Worm (Caenorhabditis elegans) whole organism, L2 larva: ENCODE measurements around the gene F56F10.1.

ENCODE experiments used
- F13H6.1 ChIP-seq: sonication (generic microtip); optimal IDR thresholded peaks from 2 replicates; lab custom pipeline; 2016; ENCODE audit warnings: missing genetic modification characterization, missing compliant biosample characterization
- R02D3.7 ChIP-seq: fragments of 150-350 bp; optimal IDR thresholded peaks from 2 replicates; lab custom pipeline; 2014; ENCODE audit warnings: missing biosample characterization, missing genetic modification characterization
- Y55F3AM.14 ChIP-seq: fragments of 200-800 bp; sonication (Bioruptor generic); optimal IDR thresholded peaks from 2 replicates; lab custom pipeline; 2018; ENCODE audit warnings: mild to moderate bottlenecking, missing genetic modification characterization, missing compliant biosample characterization
- alr-1 ChIP-seq: fragments of 150-350 bp; optimal IDR thresholded peaks from 2 replicates; lab custom pipeline; 2014; ENCODE audit warnings: missing biosample characterization, missing genetic modification characterization
- blmp-1 ChIP-seq: sonication (generic microtip); optimal IDR thresholded peaks from 2 replicates; lab custom pipeline; 2017; ENCODE audit warnings: missing genetic modification characterization, mild to moderate bottlenecking, missing compliant biosample characterization, antibody characterized with exemption, moderate library complexity; ENCODE audit not compliant: insufficient read depth
- lin-13 ChIP-seq: fragments of 150-350 bp; optimal IDR thresholded peaks from 2 replicates; lab custom pipeline; 2014; ENCODE audit warnings: missing biosample characterization, missing genetic modification reagents, missing genetic modification characterization
- lsy-2 ChIP-seq, 2 experiments: fragments of 150-350 bp in 1 of 2; sonication (generic microtip) in 1 of 2; optimal IDR thresholded peaks; 2 replicates each; lab custom pipeline; 2014 to 2017; ENCODE audit warnings: missing biosample characterization in 2 of 2, missing genetic modification characterization in 2 of 2
- nhr-6 ChIP-seq: fragments of 150-350 bp; optimal IDR thresholded peaks from 2 replicates; lab custom pipeline; 2014; ENCODE audit warnings: missing biosample characterization, missing genetic modification characterization
- skn-1 ChIP-seq: sonication (generic microtip); optimal IDR thresholded peaks from 2 replicates; lab custom pipeline; 2017; ENCODE audit warnings: missing biosample characterization, missing genetic modification characterization
- snpc-4 ChIP-seq: fragments of 150-350 bp; optimal IDR thresholded peaks from 2 replicates; lab custom pipeline; 2014; ENCODE audit warnings: missing biosample characterization, missing genetic modification characterization
- unc-55 ChIP-seq: fragments of 150-350 bp; sonication (generic microtip); optimal IDR thresholded peaks from 3 replicates; lab custom pipeline; 2014; ENCODE audit warnings: missing biosample characterization, missing genetic modification reagents, missing genetic modification characterization
- zag-1 ChIP-seq: fragments of 150-350 bp; optimal IDR thresholded peaks from 2 replicates; lab custom pipeline; 2014; ENCODE audit warnings: missing biosample characterization, missing genetic modification characterization

- TF ChIP-seq F13H6.1 (tag; lab: Kevin White, UChicago): no peak
- TF ChIP-seq alr-1 (tag; lab: Kevin White, UChicago): no peak
- no peak for TF ChIP-seq lin-13
- TF ChIP-seq skn-1: no peak
- TF ChIP-seq nhr-6: no peak
- no peak for TF ChIP-seq lsy-2 (tag; optimal IDR thresholded peaks at IDR 0.05; lab: Kevin White, UChicago)
- no peak for TF ChIP-seq unc-55 (GFP tag; lab: Kevin White, UChicago)
- no peak for TF ChIP-seq zag-1 (tag; lab: Kevin White, UChicago)
- TF ChIP-seq R02D3.7 (tag; lab: Kevin White, UChicago): no peak
- no peak for TF ChIP-seq Y55F3AM.14 (GFP tag; lab: Kevin White, UChicago)
- TF ChIP-seq blmp-1: no peak
- no peak for TF ChIP-seq snpc-4 (tag; lab: Kevin White, UChicago)
Observed at ce11 chrX:918097-918496, 45.7 kb downstream of the F56F10.1 start, which contains the start of gene F35H12.5.
